Worm (Caenorhabditis elegans) whole organism, late embryonic: Measurements from ENCODE around the gene C05D9.9.

ENCODE experiments used
- K02D7.2 ChIP-seq: sonication (generic microtip); optimal IDR thresholded peaks from 2 replicates; lab custom pipeline; 2017; ENCODE audit warnings: mild to moderate bottlenecking, missing genetic modification characterization, missing compliant biosample characterization
- ceh-2 ChIP-seq: sonication (generic microtip); optimal IDR thresholded peaks from 2 replicates; lab custom pipeline; 2016; ENCODE audit warnings: missing genotype, missing genetic modification characterization, missing compliant biosample characterization
- ceh-9 ChIP-seq: sonication (generic microtip); optimal IDR thresholded peaks from 2 replicates; lab custom pipeline; 2016; ENCODE audit warnings: mild to moderate bottlenecking, missing genetic modification characterization, inconsistent platforms, missing compliant biosample characterization
- elt-2 ChIP-seq: sonication (generic microtip); optimal IDR thresholded peaks from 2 replicates; lab custom pipeline; 2016; ENCODE audit warnings: missing genetic modification reagents, missing genetic modification characterization, missing compliant biosample characterization
- fax-1 ChIP-seq: sonication (generic microtip); optimal IDR thresholded peaks from 2 replicates; lab custom pipeline; 2016; ENCODE audit warnings: missing genotype, missing genetic modification characterization, missing compliant biosample characterization
- mec-3 ChIP-seq: sonication (generic microtip); optimal IDR thresholded peaks from 2 replicates; lab custom pipeline; 2016; ENCODE audit warnings: borderline replicate concordance, missing genetic modification characterization, missing compliant biosample characterization
- nhr-11 ChIP-seq: fragments of 150-350 bp; optimal IDR thresholded peaks from 2 replicates; lab custom pipeline; 2014; ENCODE audit warnings: missing biosample characterization, missing genetic modification characterization
- pat-9 ChIP-seq: fragments of 200-800 bp; sonication (Bioruptor generic); optimal IDR thresholded peaks from 2 replicates; lab custom pipeline; 2018; ENCODE audit warnings: mild to moderate bottlenecking, missing genetic modification characterization, moderate library complexity, missing compliant biosample characterization
- pha-4 ChIP-seq: fragments of 150-350 bp; optimal IDR thresholded peaks from 2 replicates; lab custom pipeline; 2018; ENCODE audit warnings: missing biosample characterization, missing genetic modification reagents, missing genetic modification characterization
- unc-3 ChIP-seq, 2 experiments: fragments of 200-800 bp in 1 of 2; sonication (Bioruptor generic) in 1 of 2; sonication (generic microtip) in 1 of 2; conservative IDR thresholded peaks in 1 of 2; optimal IDR thresholded peaks in 1 of 2; 2 replicates each; pipeline versions ENCODE4 v1.3.6 to Lab custom; 2016 to 2022; ENCODE audit warnings: missing compliant biosample characterization in 2 of 2, missing genetic modification characterization in 2 of 2, missing genetic modification reagents in 1 of 2

- TF ChIP-seq unc-3 (GFP tag; conservative IDR thresholded peaks at IDR 0.05; lab: Robert Waterston, UW) = no peak
- peak; percentile 2 for TF ChIP-seq unc-3 (tag; optimal IDR thresholded peaks at IDR 0.05; lab: Kevin White, UChicago)
- no peak for TF ChIP-seq ceh-9
- peak; percentile 44 for TF ChIP-seq ceh-2 (tag; lab: Kevin White, UChicago)
- TF ChIP-seq elt-2 (tag; lab: Kevin White, UChicago) = no peak
- TF ChIP-seq mec-3 = peak; percentile 25
- TF ChIP-seq fax-1 (tag; lab: Kevin White, UChicago) = no peak
- no peak for TF ChIP-seq nhr-11 (tag; lab: Kevin White, UChicago)
- TF ChIP-seq pha-4 (tag; lab: Kevin White, UChicago) = no peak
- TF ChIP-seq K02D7.2 = no peak
- TF ChIP-seq pat-9 (tag; lab: Kevin White, UChicago) = no peak
Observed at ce11 chrX:1120326-1120725, 3.7 kb downstream of the C05D9.9 start.
